Worm (Caenorhabditis elegans): ENCODE measurements around the gene psr-1.
A peak's percentile ranks its signal among the peaks of the same experiment; 100 is the strongest.

Gene psr-1

ce11 chrIV:4653708-4654107 is 646 bp downstream of the psr-1 start:
- TF ChIP-seq bed-1 (GFP tag; IDR thresholded peaks at IDR 0.05) (no peak), B0336.3 (GFP tag; IDR thresholded peaks at IDR 0.05) (0 out of 2 replicates have a peak, but pooled peaks have one; percentile 18), ceh-27 (GFP tag; optimal IDR thresholded peaks at IDR 0.05) (no peak), egl-18 (GFP tag; IDR thresholded peaks at IDR 0.05) (no peak), F33H1.4 (GFP tag; IDR thresholded peaks at IDR 0.05) (peak; percentile 98), C06A6.2 (GFP tag; conservative IDR thresholded peaks at IDR 0.05) (no peak), efl-1 (GFP tag; optimal IDR thresholded peaks at IDR 0.05) (peak; percentile 24), dox-1 (GFP tag; IDR thresholded peaks at IDR 0.05) (peak; percentile 76), hlh-26 (GFP tag; conservative IDR thresholded peaks at IDR 0.05) (no peak), pbrm-1 (GFP tag; IDR thresholded peaks at IDR 0.05) (no peak), hsf-1 (GFP tag; IDR thresholded peaks at IDR 0.05) (peak; percentile 75), him-1 (tag; optimal IDR thresholded peaks at IDR 0.05) (no peak), B0019.2 (GFP tag; conservative IDR thresholded peaks at IDR 0.05) (no peak), snpc-1.1 (tag; optimal IDR thresholded peaks at IDR 0.05; ENCODE audit: insufficient read depth) (peak; percentile 3), ztf-3 (GFP tag; optimal IDR thresholded peaks at IDR 0.05) (no peak), Y79H2A.3 (GFP tag; conservative IDR thresholded peaks at IDR 0.05) (no peak), C17E4.6 (GFP tag; IDR thresholded peaks at IDR 0.05) (peak; percentile 42; the same call in 1 of the 2 replicates), xnd-1 (tag; optimal IDR thresholded peaks at IDR 0.05) (peak; percentile 96), F23B12.7 (tag; optimal IDR thresholded peaks at IDR 0.05; ENCODE audit: insufficient read depth) (no peak), die-1 (tag; optimal IDR thresholded peaks at IDR 0.05) (no peak), cebp-2 (GFP tag; IDR thresholded peaks at IDR 0.05) (no peak), rcor-1 (GFP tag; IDR thresholded peaks at IDR 0.05) (peak; percentile 44; the same call in 1 of the 2 replicates), ccch-3 (GFP tag; optimal IDR thresholded peaks at IDR 0.05) (no peak), ceh-58 (GFP tag; IDR thresholded peaks at IDR 0.05) (no peak), T26A5.8 (tag; optimal IDR thresholded peaks at IDR 0.05) (no peak), mel-28 (tag; optimal IDR thresholded peaks at IDR 0.05; ENCODE audit: borderline replicate concordance) (no peak), lir-1 (GFP tag; conservative IDR thresholded peaks at IDR 0.05) (no peak; the same call in 1 of the 2 replicates), Y53G8AR.9 (GFP tag; conservative IDR thresholded peaks at IDR 0.05) (0 out of 2 replicates have a peak, but pooled peaks have one; percentile 53), tlf-1 (GFP tag; optimal IDR thresholded peaks at IDR 0.05) (peak; percentile 17), chd-7 (tag; optimal IDR thresholded peaks at IDR 0.05) (no peak), snpc-1.3 (tag; optimal IDR thresholded peaks at IDR 0.05; ENCODE audit: insufficient read depth) (peak; percentile 23), aptf-2 (GFP tag; conservative IDR thresholded peaks at IDR 0.05) (no peak), D2030.7 (GFP tag; IDR thresholded peaks at IDR 0.05) (peak; percentile 83), nhr-179 (tag; optimal IDR thresholded peaks at IDR 0.05) (no peak), ekl-4 (GFP tag; IDR thresholded peaks at IDR 0.05) (0 out of 2 replicates have a peak, but pooled peaks have one; percentile 55), ztf-18 (tag; optimal IDR thresholded peaks at IDR 0.05) (no peak), lag-1 (GFP tag; IDR thresholded peaks at IDR 0.05) (no peak), attf-6 (GFP tag; IDR thresholded peaks at IDR 0.05) (peak; percentile 73), ceh-91 (GFP tag; IDR thresholded peaks at IDR 0.05) (peak; percentile 87), ztf-6 (GFP tag; IDR thresholded peaks at IDR 0.05) (no peak), hmg-1.2 (GFP tag; IDR thresholded peaks at IDR 0.05) (peak; percentile 23; the same call in 1 of the 2 replicates), nhr-90 (tag; optimal IDR thresholded peaks at IDR 0.05) (no peak), Y53F4B.3 (GFP tag; IDR thresholded peaks at IDR 0.05) (no peak), zfh-2 (GFP tag; conservative IDR thresholded peaks at IDR 0.05) (no peak), tbp1 (GFP tag; optimal IDR thresholded peaks at IDR 0.05) (peak; percentile 49), ceh-100 (GFP tag; IDR thresholded peaks at IDR 0.05) (peak; percentile 64), snpc-3.4 (tag; optimal IDR thresholded peaks at IDR 0.05) (peak; percentile 71), madf-6 (GFP tag; IDR thresholded peaks at IDR 0.05) (peak; percentile 98)
